Worm (Caenorhabditis elegans) whole organism, L1 larva: ENCODE results near the gene M142.5.
A peak's percentile ranks its signal among the peaks of the same experiment; 100 is the strongest.

Experiments
- blmp-1 ChIP-seq: fragments of 150-350 bp; optimal IDR thresholded peaks from 2 replicates; lab custom pipeline; 2014; ENCODE audit warnings: missing biosample characterization, missing genetic modification characterization
- dpl-1 ChIP-seq, 3 experiments: fragments of 150-350 bp in 2 of 3; sonication (generic microtip) in 1 of 3; optimal IDR thresholded peaks; 2 replicates each; lab custom pipeline; 2014 to 2017; ENCODE audit warnings: missing biosample characterization in 3 of 3, missing genetic modification characterization in 3 of 3, missing genetic modification reagents in 3 of 3
- egl-13 ChIP-seq: sonication (generic microtip); optimal IDR thresholded peaks from 2 replicates; lab custom pipeline; 2016; ENCODE audit warnings: missing genotype, missing genetic modification reagents, missing genetic modification characterization, missing compliant biosample characterization
- egl-27 ChIP-seq, 2 experiments: fragments of 150-350 bp in 1 of 2; sonication (generic microtip); optimal IDR thresholded peaks; 3 replicates each; lab custom pipeline; 2017 to 2018; ENCODE audit warnings: missing biosample characterization in 2 of 2, missing genetic modification characterization in 2 of 2, missing genetic modification reagents in 2 of 2
- ets-5 ChIP-seq: fragments of 200-800 bp; sonication (Bioruptor generic); IDR thresholded peaks from 2 replicates; pipeline ENCODE4 v1.3.6; 2022; ENCODE audit warnings: missing genetic modification characterization, missing compliant biosample characterization
- fos-1 ChIP-seq: fragments of 150-350 bp; optimal IDR thresholded peaks from 2 replicates; lab custom pipeline; 2014; ENCODE audit warnings: missing biosample characterization, missing genetic modification characterization
- jun-1 ChIP-seq: fragments of 150-350 bp; optimal IDR thresholded peaks from 2 replicates; lab custom pipeline; 2014; ENCODE audit warnings: missing biosample characterization, missing genetic modification reagents, missing genetic modification characterization
- lin-39 ChIP-seq: fragments of 150-350 bp; optimal IDR thresholded peaks from 2 replicates; lab custom pipeline; 2014; ENCODE audit warnings: missing biosample characterization, missing genetic modification reagents, missing genetic modification characterization
- lsy-2 ChIP-seq, 2 experiments: fragments of 150-350 bp; optimal IDR thresholded peaks; 2 replicates each; lab custom pipeline; 2014; ENCODE audit warnings: missing biosample characterization in 2 of 2, missing genetic modification characterization in 2 of 2
- nhr-11 ChIP-seq: fragments of 150-350 bp; optimal IDR thresholded peaks from 2 replicates; lab custom pipeline; 2014; ENCODE audit warnings: missing biosample characterization, missing genetic modification characterization
- nhr-237 ChIP-seq: fragments of 150-350 bp; optimal IDR thresholded peaks from 2 replicates; lab custom pipeline; 2014; ENCODE audit warnings: missing biosample characterization, missing genetic modification characterization
- nhr-76 ChIP-seq: sonication (generic microtip); optimal IDR thresholded peaks from 2 replicates; lab custom pipeline; 2017; ENCODE audit warnings: missing biosample characterization, missing genetic modification characterization
- nhr-77 ChIP-seq: fragments of 150-350 bp; optimal IDR thresholded peaks from 2 replicates; lab custom pipeline; 2014; ENCODE audit warnings: missing biosample characterization, missing genetic modification characterization
- skn-1 ChIP-seq: fragments of 150-350 bp; optimal IDR thresholded peaks from 2 replicates; lab custom pipeline; 2014; ENCODE audit warnings: missing biosample characterization, missing genetic modification characterization

DNA sequence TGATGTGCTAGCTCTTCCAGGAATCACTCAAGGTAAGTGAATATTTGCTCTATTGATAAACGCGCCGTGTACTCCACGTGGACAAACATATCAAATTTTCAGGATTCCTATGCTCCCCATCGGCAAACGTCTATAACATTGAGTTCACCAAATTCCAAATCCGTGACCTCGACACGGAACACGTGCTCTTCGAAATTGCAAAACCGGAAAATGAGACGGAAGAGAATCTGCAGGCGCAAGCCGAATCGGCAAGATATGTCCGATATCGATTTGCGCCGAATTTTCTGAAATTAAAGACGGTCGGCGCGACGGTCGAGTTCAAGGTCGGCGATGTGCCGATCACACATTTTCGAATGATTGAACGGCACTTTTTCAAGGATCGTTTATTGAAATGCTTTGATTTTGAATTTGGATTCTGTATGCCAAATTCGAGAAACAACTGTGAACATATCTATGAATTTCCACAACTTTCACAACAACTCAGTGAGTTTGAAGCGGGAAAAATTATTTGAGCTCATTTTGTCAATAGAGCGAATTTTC is 23.3 kb upstream of the M142.5 start:
- TF ChIP-seq egl-13 (tag; lab: Kevin White, UChicago) = no peak
- TF ChIP-seq jun-1 (tag; lab: Kevin White, UChicago) = no peak
- TF ChIP-seq lin-39 (tag; lab: Kevin White, UChicago) = no peak
- TF ChIP-seq nhr-237 (tag; lab: Kevin White, UChicago) = no peak
- peak in 2 of 3 experiments; percentile 27 to 62 for TF ChIP-seq dpl-1 (GFP tag; optimal IDR thresholded peaks at IDR 0.05; lab: Kevin White, UChicago)
- TF ChIP-seq nhr-11 = no peak
- no peak for TF ChIP-seq lsy-2 (tag; optimal IDR thresholded peaks at IDR 0.05; lab: Kevin White, UChicago)
- TF ChIP-seq ets-5 (GFP tag; lab: Robert Waterston, UW) = no peak
- TF ChIP-seq blmp-1 (tag; lab: Kevin White, UChicago) = no peak
- TF ChIP-seq fos-1 = no peak
- no peak for TF ChIP-seq nhr-77 (tag; lab: Kevin White, UChicago)
- TF ChIP-seq nhr-76 = no peak
- no peak for TF ChIP-seq egl-27 (tag; optimal IDR thresholded peaks at IDR 0.05; lab: Kevin White, UChicago)
- TF ChIP-seq skn-1 (tag; lab: Kevin White, UChicago) = no peak
